Fruit fly (Drosophila melanogaster) whole organism, pupa: Measurements from ENCODE around the gene Cyp12e1.

ENCODE experiments used
- CG10348 ChIP-seq: fragments of 200-800 bp; sonication (Bioruptor generic); IDR thresholded peaks from 2 replicates; pipeline ENCODE4 v1.3.6; 2022; ENCODE audit warnings: missing biosample characterization, missing genetic modification characterization
- CG12605 ChIP-seq: fragments of 200-800 bp; sonication (Bioruptor generic); IDR thresholded peaks from 2 replicates; pipeline ENCODE4 v1.3.6; 2022; ENCODE audit warnings: missing biosample characterization, missing genetic modification characterization
- CG13204 ChIP-seq: fragments of 200-800 bp; sonication (Bioruptor generic); optimal IDR thresholded peaks from 2 replicates; lab custom pipeline; 2018; ENCODE audit warnings: missing biosample characterization, mild to moderate bottlenecking, missing genetic modification characterization, moderate library complexity
- CG14655 ChIP-seq: fragments of 200-800 bp; sonication (Bioruptor generic); optimal IDR thresholded peaks from 3 replicates; lab custom pipeline; 2017; ENCODE audit warnings: mild to moderate bottlenecking, missing biosample characterization, missing genetic modification reagents, missing genetic modification characterization
- CG15710 ChIP-seq: fragments of 200-800 bp; sonication (Bioruptor generic); optimal IDR thresholded peaks from 2 replicates; lab custom pipeline; 2018; ENCODE audit warnings: missing biosample characterization, mild to moderate bottlenecking, missing genetic modification characterization, moderate library complexity
- CG17806 ChIP-seq: fragments of 200-800 bp; sonication (Bioruptor generic); optimal IDR thresholded peaks from 2 replicates; lab custom pipeline; 2018; ENCODE audit warnings: missing biosample characterization, mild to moderate bottlenecking, missing genetic modification characterization, moderate library complexity
- CG32121 ChIP-seq: fragments of 200-800 bp; sonication (Bioruptor generic); IDR thresholded peaks from 2 replicates; pipeline ENCODE4 v1.3.6; 2022; ENCODE audit warnings: missing biosample characterization, missing genetic modification characterization
- CG34367 ChIP-seq: fragments of 200-800 bp; sonication (Bioruptor generic); optimal IDR thresholded peaks from 2 replicates; lab custom pipeline; 2018; ENCODE audit warnings: missing biosample characterization, mild to moderate bottlenecking, missing genetic modification characterization
- CG4496 ChIP-seq: fragments of 200-800 bp; sonication (Bioruptor generic); IDR thresholded peaks from 3 replicates; pipeline ENCODE4 v1.3.6; 2022; ENCODE audit warnings: missing biosample characterization, missing genetic modification characterization
- CG8159 ChIP-seq: fragments of 200-800 bp; sonication (Bioruptor generic); optimal IDR thresholded peaks from 3 replicates; lab custom pipeline; 2018; ENCODE audit warnings: missing biosample characterization, mild to moderate bottlenecking, missing genetic modification characterization, moderate library complexity
- CG8301 ChIP-seq: fragments of 200-800 bp; sonication (Bioruptor generic); optimal IDR thresholded peaks from 2 replicates; lab custom pipeline; 2018; ENCODE audit warnings: missing biosample characterization, mild to moderate bottlenecking, missing genetic modification characterization
- CG9948 ChIP-seq: fragments of 200-800 bp; sonication (Bioruptor generic); optimal IDR thresholded peaks from 2 replicates; lab custom pipeline; 2018; ENCODE audit warnings: missing biosample characterization, mild to moderate bottlenecking, missing genetic modification characterization, moderate library complexity
- D1 ChIP-seq: fragments of 200-800 bp; sonication (Bioruptor generic); optimal IDR thresholded peaks from 2 replicates; lab custom pipeline; 2018; ENCODE audit warnings: missing biosample characterization, mild to moderate bottlenecking, missing genetic modification characterization, moderate library complexity
- EcR ChIP-seq: fragments of 200-800 bp; sonication (Bioruptor generic); optimal IDR thresholded peaks from 3 replicates; lab custom pipeline; 2019; ENCODE audit warnings: missing biosample characterization, missing genetic modification characterization, mild to moderate bottlenecking, moderate library complexity, missing genetic modification reagents
- Ets98B ChIP-seq: fragments of 200-800 bp; sonication (Bioruptor generic); IDR thresholded peaks from 2 replicates; pipeline ENCODE4 v1.3.6; 2022; ENCODE audit warnings: missing biosample characterization, missing genetic modification characterization
- Pif1A ChIP-seq: fragments of 200-800 bp; sonication (Bioruptor generic); optimal IDR thresholded peaks from 3 replicates; lab custom pipeline; 2016; ENCODE audit warnings: missing biosample characterization, missing genetic modification characterization
- Pif1B ChIP-seq: fragments of 200-800 bp; sonication (Bioruptor generic); optimal IDR thresholded peaks from 3 replicates; lab custom pipeline; 2016; ENCODE audit warnings: missing biosample characterization, missing genetic modification characterization
- Snoo ChIP-seq: fragments of 200-800 bp; sonication (Bioruptor generic); optimal IDR thresholded peaks from 3 replicates; lab custom pipeline; 2017; ENCODE audit warnings: missing biosample characterization, mild to moderate bottlenecking, missing genetic modification characterization, inconsistent platforms
- fd96Ca ChIP-seq: fragments of 200-800 bp; sonication (Bioruptor generic); IDR thresholded peaks from 3 replicates; pipeline ENCODE4 v1.3.6; 2022; ENCODE audit warnings: missing biosample characterization, missing genetic modification characterization
- gl ChIP-seq: fragments of 200-800 bp; sonication (Bioruptor generic); optimal IDR thresholded peaks from 2 replicates; lab custom pipeline; 2018; ENCODE audit warnings: missing biosample characterization, mild to moderate bottlenecking, missing genetic modification characterization
- rn ChIP-seq: fragments of 200-800 bp; sonication (Bioruptor generic); IDR thresholded peaks from 2 replicates; pipeline ENCODE4 v1.3.6; 2022; ENCODE audit warnings: missing biosample characterization, missing genetic modification characterization

Gene Cyp12e1

dm6 chr3R:10415923-10416322 lies 18.7 kb upstream of the Cyp12e1 start, which contains the start of gene CG6345:
CG6345 (minus strand) TSS chr3R:10416046.
- TF ChIP-seq Ets98B (peak; percentile 71), CG8159 (peak; percentile 39), CG12605 (GFP tag; lab: Robert Waterston, UW) (peak; percentile 37; the same call in 1 of the 2 replicates), Pif1A (no peak), CG17806 (tag; lab: Kevin White, UChicago) (peak; percentile 51), EcR (GFP tag; lab: Kevin White, UChicago) (no peak), CG13204 (GFP tag; lab: Kevin White, UChicago) (no peak), fd96Ca (GFP tag; lab: Robert Waterston, UW) (no peak), CG32121 (peak; percentile 39; the same call in 1 of the 2 replicates), Snoo (tag; lab: Kevin White, UChicago) (peak; percentile 58), rn (0 out of 2 replicates have a peak, but pooled peaks have one; percentile 35), CG34367 (tag; lab: Kevin White, UChicago) (peak; percentile 43), gl (peak; percentile 54), CG9948 (tag; lab: Kevin White, UChicago) (peak; percentile 19), CG8301 (tag; lab: Kevin White, UChicago) (peak; percentile 56), CG15710 (peak; percentile 35), Pif1B (no peak), CG4496 (peak; percentile 82; the same call in 2 of the 3 replicates)
- TF ChIP-seq, all 21 proteins: peak for 13

dm6 chr3R:10421167-10421566 lies 13.4 kb upstream of the Cyp12e1 start:
- no peak for TF ChIP-seq CG8159
- TF ChIP-seq CG15710: no peak
- TF ChIP-seq CG13204 (GFP tag; lab: Kevin White, UChicago): no peak
- TF ChIP-seq D1 (tag; lab: Kevin White, UChicago): no peak
- no peak for TF ChIP-seq CG14655
- no peak for TF ChIP-seq Pif1A
- TF ChIP-seq CG4496: no peak
- TF ChIP-seq CG32121: no peak
- TF ChIP-seq Ets98B: no peak
- no peak for TF ChIP-seq CG12605 (GFP tag; lab: Robert Waterston, UW)
- TF ChIP-seq CG8301 (tag; lab: Kevin White, UChicago): no peak
- no peak for TF ChIP-seq CG17806 (tag; lab: Kevin White, UChicago)
- no peak for TF ChIP-seq CG34367 (tag; lab: Kevin White, UChicago)
- no peak for TF ChIP-seq EcR (GFP tag; lab: Kevin White, UChicago)
- no peak for TF ChIP-seq rn
- TF ChIP-seq Snoo (tag; lab: Kevin White, UChicago): no peak
- TF ChIP-seq Pif1B: no peak

dm6 chr3R:10428324-10428723 lies 6.3 kb upstream of the Cyp12e1 start, which contains the start of gene CG46270:
CG46270 (minus strand) TSS chr3R:10428424.
- TF ChIP-seq CG34367 (tag; lab: Kevin White, UChicago) (no peak), EcR (GFP tag; lab: Kevin White, UChicago) (no peak), CG17806 (tag; lab: Kevin White, UChicago) (no peak), Pif1B (no peak), CG8159 (no peak), gl (no peak), CG13204 (GFP tag; lab: Kevin White, UChicago) (no peak), CG10348 (GFP tag; lab: Robert Waterston, UW) (no peak), Pif1A (no peak), Snoo (tag; lab: Kevin White, UChicago) (no peak), CG9948 (tag; lab: Kevin White, UChicago) (no peak), CG12605 (GFP tag; lab: Robert Waterston, UW) (no peak), fd96Ca (GFP tag; lab: Robert Waterston, UW) (no peak), CG14655 (no peak), CG15710 (no peak)

- TF ChIP-seq EcR (GFP tag; lab: Kevin White, UChicago): no peak
- TF ChIP-seq fd96Ca (GFP tag; lab: Robert Waterston, UW): no peak
Measured at dm6 chr3R:10431089-10431488, 3.5 kb upstream of the Cyp12e1 start.

- TF ChIP-seq Pif1A: no peak
- TF ChIP-seq CG17806 (tag; lab: Kevin White, UChicago): no peak
- no peak for TF ChIP-seq Pif1B
Measured at dm6 chr3R:10433408-10433980, 1.1 kb upstream of the Cyp12e1 start.

- no peak for TF ChIP-seq EcR (GFP tag; lab: Kevin White, UChicago)
- TF ChIP-seq CG34367 (tag; lab: Kevin White, UChicago): no peak
- no peak for TF ChIP-seq Pif1A
- no peak for TF ChIP-seq CG9948 (tag; lab: Kevin White, UChicago)
- no peak for TF ChIP-seq rn
- no peak for TF ChIP-seq Ets98B
- no peak for TF ChIP-seq Snoo (tag; lab: Kevin White, UChicago)
- no peak for TF ChIP-seq CG32121
- TF ChIP-seq CG17806 (tag; lab: Kevin White, UChicago): no peak
- no peak for TF ChIP-seq CG4496
- no peak for TF ChIP-seq CG15710
- TF ChIP-seq D1 (tag; lab: Kevin White, UChicago): no peak
- no peak for TF ChIP-seq Pif1B
- TF ChIP-seq CG8301 (tag; lab: Kevin White, UChicago): no peak
- no peak for TF ChIP-seq fd96Ca (GFP tag; lab: Robert Waterston, UW)
- TF ChIP-seq, all 21 proteins: peak for 0
Measured at dm6 chr3R:10436989-10437388, 2.4 kb downstream of the Cyp12e1 start.

dm6 chr3R:10448957-10449356 lies 14.4 kb downstream of the Cyp12e1 start:
- no peak for TF ChIP-seq CG10348 (GFP tag; lab: Robert Waterston, UW)
- no peak for TF ChIP-seq Snoo (tag; lab: Kevin White, UChicago)
- no peak for TF ChIP-seq CG8301 (tag; lab: Kevin White, UChicago)
- TF ChIP-seq gl: no peak
- TF ChIP-seq CG14655: no peak
- TF ChIP-seq Pif1B: no peak
- no peak for TF ChIP-seq rn
- TF ChIP-seq CG4496: no peak
- TF ChIP-seq Pif1A: no peak
- no peak for TF ChIP-seq fd96Ca (GFP tag; lab: Robert Waterston, UW)
- no peak for TF ChIP-seq CG34367 (tag; lab: Kevin White, UChicago)
- TF ChIP-seq CG12605 (GFP tag; lab: Robert Waterston, UW): no peak
- no peak for TF ChIP-seq EcR (GFP tag; lab: Kevin White, UChicago)
- TF ChIP-seq, all 21 proteins: peak for 0
